Fruit fly (Drosophila melanogaster): Measurements from ENCODE around the gene CG4229.

- no peak for TF ChIP-seq Myc (optimal IDR thresholded peaks at IDR 0.05)
- TF ChIP-seq Sin3A (optimal IDR thresholded peaks at IDR 0.05) = no peak
- no peak for TF ChIP-seq h (optimal IDR thresholded peaks at IDR 0.05)
- TF ChIP-seq ttk (optimal IDR thresholded peaks at IDR 0.05) = no peak
- TF ChIP-seq psq (optimal IDR thresholded peaks at IDR 0.05) = no peak
Measured at dm6 chr3L:16569456-16569855, 12.8 kb downstream of the CG4229 start.
